Worm (Caenorhabditis elegans): ENCODE results near the gene F59B10.6.

F59B10.6 gene

DNA sequence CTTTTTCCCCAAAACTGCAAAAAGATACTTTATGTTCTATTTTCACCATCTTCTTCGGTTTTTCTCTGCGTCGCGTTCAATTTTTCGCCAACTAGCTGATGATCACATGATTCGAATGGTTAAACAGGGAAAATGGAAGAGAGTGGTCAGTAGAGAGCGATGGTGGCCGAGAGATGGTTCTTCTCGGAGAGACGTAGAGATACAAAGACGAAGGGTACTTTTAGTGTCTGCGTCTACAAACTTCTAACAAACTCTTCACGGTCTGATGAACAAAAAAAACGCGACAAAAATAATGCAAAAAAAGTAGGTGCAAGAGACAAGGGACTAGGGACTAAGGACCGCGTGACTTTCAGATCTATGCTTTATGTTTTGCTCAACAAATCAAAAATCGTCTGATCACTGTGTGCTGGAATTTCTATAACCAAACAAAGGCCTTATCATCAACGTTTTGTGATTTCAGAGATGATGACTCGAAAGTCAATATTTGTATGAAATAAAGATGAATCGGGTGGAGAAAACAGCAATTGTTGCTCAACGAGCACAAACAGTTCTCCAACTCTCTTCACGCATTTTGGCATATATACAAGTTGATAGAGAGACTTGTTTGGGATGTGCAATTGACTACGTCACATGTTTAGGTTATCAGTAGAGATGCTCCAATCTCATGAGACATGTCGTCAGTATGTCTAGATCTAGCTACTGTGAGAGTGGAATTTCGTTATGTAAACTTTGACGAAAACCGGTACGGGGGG lies 27.9 kb upstream of the F59B10.6 start (continued):
- TF ChIP-seq efl-1 (GFP tag; optimal IDR thresholded peaks at IDR 0.05) (no peak), ceh-100 (GFP tag; IDR thresholded peaks at IDR 0.05) (no peak), madf-10 (tag; optimal IDR thresholded peaks at IDR 0.05) (peak; percentile 67), ztf-22 (GFP tag; optimal IDR thresholded peaks at IDR 0.05) (peak; percentile 50), nhr-90 (tag; optimal IDR thresholded peaks at IDR 0.05) (peak; percentile 73), ztf-18 (tag; optimal IDR thresholded peaks at IDR 0.05) (no peak), hlh-26 (GFP tag; conservative IDR thresholded peaks at IDR 0.05) (no peak), T26A5.8 (tag; optimal IDR thresholded peaks at IDR 0.05) (no peak), ceh-79 (tag; optimal IDR thresholded peaks at IDR 0.05) (peak; percentile 75), lin-54 (GFP tag; optimal IDR thresholded peaks at IDR 0.05) (peak; percentile 47), dox-1 (GFP tag; IDR thresholded peaks at IDR 0.05) (peak; percentile 72), rcor-1 (GFP tag; IDR thresholded peaks at IDR 0.05) (peak; percentile 70), lin-40 (tag; optimal IDR thresholded peaks at IDR 0.05) (peak; percentile 94), T07F8.4 (tag; optimal IDR thresholded peaks at IDR 0.05) (peak; percentile 34), ztf-6 (GFP tag; IDR thresholded peaks at IDR 0.05) (0 out of 2 replicates have a peak, but pooled peaks have one; percentile 20), attf-3 (GFP tag; conservative IDR thresholded peaks at IDR 0.05) (no peak), F39B2.1 (GFP tag; IDR thresholded peaks at IDR 0.05) (no peak), aptf-2 (GFP tag; conservative IDR thresholded peaks at IDR 0.05) (no peak), lsy-27 (tag; optimal IDR thresholded peaks at IDR 0.05; ENCODE audit: borderline replicate concordance, insufficient read depth) (no peak), lag-1 (GFP tag; IDR thresholded peaks at IDR 0.05) (no peak), fkh-3 (tag; optimal IDR thresholded peaks at IDR 0.05) (no peak), sea-2 (GFP tag; IDR thresholded peaks at IDR 0.05) (no peak), unc-62 (GFP tag; optimal IDR thresholded peaks at IDR 0.05) (peak; percentile 51), F37B4.10 (GFP tag; IDR thresholded peaks at IDR 0.05) (no peak), snpc-3.4 (tag; optimal IDR thresholded peaks at IDR 0.05) (no peak), B0336.3 (GFP tag; IDR thresholded peaks at IDR 0.05) (peak; percentile 80; the same call in 1 of the 2 replicates), C06A6.2 (GFP tag; conservative IDR thresholded peaks at IDR 0.05) (peak; percentile 76), ets-4 (GFP tag; optimal IDR thresholded peaks at IDR 0.05) (no peak), Y95B8A.8 (GFP tag; IDR thresholded peaks at IDR 0.05) (no peak), K11D2.4 (GFP tag; IDR thresholded peaks at IDR 0.05) (peak; percentile 74), sptf-2 (GFP tag; optimal IDR thresholded peaks at IDR 0.05) (no peak), D2030.7 (GFP tag; IDR thresholded peaks at IDR 0.05) (no peak), attf-5 (GFP tag; optimal IDR thresholded peaks at IDR 0.05) (peak; percentile 77)

DNA sequence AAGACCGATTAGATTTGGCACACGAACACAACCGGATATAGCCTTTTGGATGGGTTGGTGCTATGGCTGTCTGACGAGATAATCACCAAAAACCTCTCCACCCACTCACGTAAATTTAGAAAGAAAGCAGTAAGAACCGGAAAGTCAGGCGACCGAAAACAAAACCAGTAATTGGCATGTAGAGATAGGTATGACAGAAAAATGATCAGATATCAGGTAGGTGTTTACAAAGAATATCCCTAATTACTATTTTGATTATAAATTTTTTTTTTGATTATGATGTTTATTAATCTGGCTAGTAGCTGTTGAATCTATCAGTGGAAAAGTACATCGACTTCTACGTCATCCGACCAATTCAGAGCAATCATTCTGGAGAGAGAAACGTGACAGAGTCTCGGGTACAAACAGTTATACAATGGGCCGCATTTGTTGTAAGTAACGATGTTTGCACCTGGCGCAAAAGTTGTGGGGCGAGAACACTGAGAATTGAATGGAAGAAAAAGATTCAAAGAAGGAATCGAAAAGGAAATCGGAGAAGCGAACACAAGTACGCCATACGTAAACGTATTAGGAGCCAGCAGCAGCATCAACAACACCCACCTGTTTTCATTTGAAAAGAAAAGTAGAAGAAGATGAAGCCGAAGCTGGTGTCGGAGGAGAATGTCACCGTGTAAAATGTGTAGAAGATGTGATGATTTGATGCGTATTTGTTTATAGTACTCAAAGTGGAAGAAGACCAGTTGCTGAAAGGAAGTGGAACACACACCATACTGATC lies 26.8 kb upstream of the F59B10.6 start:
- no peak for TF ChIP-seq nfya-2 (GFP tag; IDR thresholded peaks at IDR 0.05)
- TF ChIP-seq bed-1 (GFP tag; IDR thresholded peaks at IDR 0.05): no peak
- 0 out of 2 replicates have a peak, but pooled peaks have one; percentile 42 for TF ChIP-seq nfyb-1 (GFP tag; IDR thresholded peaks at IDR 0.05)
- no peak for TF ChIP-seq cebp-1 (GFP tag; IDR thresholded peaks at IDR 0.05)
- TF ChIP-seq cebp-1 (tag; optimal IDR thresholded peaks at IDR 0.05): peak; percentile 10
- TF ChIP-seq lin-26 (GFP tag; IDR thresholded peaks at IDR 0.05): 0 out of 2 replicates have a peak, but pooled peaks have one; percentile 14
- no peak for TF ChIP-seq ztf-6 (GFP tag; IDR thresholded peaks at IDR 0.05)
- TF ChIP-seq chd-7 (tag; optimal IDR thresholded peaks at IDR 0.05): peak; percentile 29
- TF ChIP-seq rcor-1 (GFP tag; IDR thresholded peaks at IDR 0.05): no peak
- TF ChIP-seq Y53G8AR.9 (GFP tag; conservative IDR thresholded peaks at IDR 0.05): peak; percentile 60; the same call in 1 of the 2 replicates
- peak; percentile 8 for TF ChIP-seq ztf-26 (tag; optimal IDR thresholded peaks at IDR 0.05)
- no peak for TF ChIP-seq egl-44 (GFP tag; IDR thresholded peaks at IDR 0.05)
- TF ChIP-seq sdz-38 (tag; optimal IDR thresholded peaks at IDR 0.05): no peak
- TF ChIP-seq nhr-90 (tag; optimal IDR thresholded peaks at IDR 0.05): no peak
- TF ChIP-seq ama-1 (optimal IDR thresholded peaks at IDR 0.05): peak; percentile 42
- TF ChIP-seq ama-1 (GFP tag; optimal IDR thresholded peaks at IDR 0.05): peak in 1 of 2 experiments; percentile 2
- no peak for TF ChIP-seq madf-10 (tag; optimal IDR thresholded peaks at IDR 0.05)
- no peak for TF ChIP-seq ccch-3 (GFP tag; optimal IDR thresholded peaks at IDR 0.05)

Measured in whole organism, young adult.